Worm (Caenorhabditis elegans) whole organism, L1 larva: Measurements from ENCODE around the gene Y11D7A.5.

Experiments
- C34B4.2 ChIP-seq: sonication (generic microtip); optimal IDR thresholded peaks from 2 replicates; lab custom pipeline; 2017; ENCODE audit warnings: mild to moderate bottlenecking, missing genetic modification characterization, missing compliant biosample characterization
- F16B12.6 ChIP-seq: fragments of 150-350 bp; optimal IDR thresholded peaks from 2 replicates; lab custom pipeline; 2014; ENCODE audit warnings: missing biosample characterization, missing genetic modification characterization
- Y116A8C.19 ChIP-seq: sonication (generic microtip); optimal IDR thresholded peaks from 2 replicates; lab custom pipeline; 2016; ENCODE audit warnings: missing compliant biosample characterization, missing genetic modification characterization, borderline replicate concordance
- alr-1 ChIP-seq: fragments of 200-800 bp; sonication (Bioruptor generic); optimal IDR thresholded peaks from 2 replicates; lab custom pipeline; 2018; ENCODE audit warnings: borderline replicate concordance, mild to moderate bottlenecking, missing genetic modification characterization, missing compliant biosample characterization
- aly-2 ChIP-seq: fragments of 150-350 bp; optimal IDR thresholded peaks from 2 replicates; lab custom pipeline; 2014; ENCODE audit warnings: missing biosample characterization, missing genetic modification characterization
- ama-1 ChIP-seq: fragments of 150-350 bp; optimal IDR thresholded peaks from 2 replicates; lab custom pipeline; 2014
- blmp-1 ChIP-seq: fragments of 150-350 bp; optimal IDR thresholded peaks from 2 replicates; lab custom pipeline; 2014; ENCODE audit warnings: missing biosample characterization, missing genetic modification characterization
- ceh-63 ChIP-seq: fragments of 200-800 bp; sonication (Bioruptor generic); optimal IDR thresholded peaks from 2 replicates; lab custom pipeline; 2018; ENCODE audit warnings: mild to moderate bottlenecking, missing genetic modification characterization, missing compliant biosample characterization
- ceh-90 ChIP-seq: sonication (generic microtip); optimal IDR thresholded peaks from 2 replicates; lab custom pipeline; 2016; ENCODE audit warnings: missing genetic modification characterization, missing compliant biosample characterization
- dpl-1 ChIP-seq, 3 experiments: fragments of 150-350 bp in 2 of 3; sonication (generic microtip) in 1 of 3; optimal IDR thresholded peaks; 2 replicates each; lab custom pipeline; 2014 to 2017; ENCODE audit warnings: missing biosample characterization in 3 of 3, missing genetic modification characterization in 3 of 3, missing genetic modification reagents in 3 of 3
- dsc-1 ChIP-seq: sonication (generic microtip); optimal IDR thresholded peaks from 2 replicates; lab custom pipeline; 2016; ENCODE audit warnings: mild to moderate bottlenecking, missing genetic modification characterization, missing compliant biosample characterization
- efl-1 ChIP-seq, 4 experiments: fragments of 150-350 bp; optimal IDR thresholded peaks in 3 of 4; peaks in 1 of 4; 1 replicate in 1 of 4; 2 replicates in 3 of 4; lab custom pipeline; 2014; ENCODE audit warnings: missing biosample characterization in 2 of 4, missing genetic modification characterization in 2 of 4, missing genetic modification reagents in 2 of 4
- efl-3 ChIP-seq: fragments of 200-800 bp; sonication (Bioruptor generic); optimal IDR thresholded peaks from 2 replicates; lab custom pipeline; 2018; ENCODE audit warnings: mild to moderate bottlenecking, missing genetic modification characterization, missing compliant biosample characterization
- egl-13 ChIP-seq: sonication (generic microtip); optimal IDR thresholded peaks from 2 replicates; lab custom pipeline; 2016; ENCODE audit warnings: missing genotype, missing genetic modification reagents, missing genetic modification characterization, missing compliant biosample characterization
- egl-27 ChIP-seq, 2 experiments: fragments of 150-350 bp in 1 of 2; sonication (generic microtip); optimal IDR thresholded peaks; 3 replicates each; lab custom pipeline; 2017 to 2018; ENCODE audit warnings: missing biosample characterization in 2 of 2, missing genetic modification characterization in 2 of 2, missing genetic modification reagents in 2 of 2
- elt-2 ChIP-seq: sonication (generic microtip); optimal IDR thresholded peaks from 2 replicates; lab custom pipeline; 2016; ENCODE audit warnings: missing genetic modification characterization, mild to moderate bottlenecking, inconsistent platforms, missing compliant biosample characterization, missing genetic modification reagents
- elt-3 ChIP-seq, 6 experiments: fragments of 150-350 bp in 1 of 6; sonication (generic microtip); optimal IDR thresholded peaks; 2 replicates each; lab custom pipeline; 2017 to 2018; ENCODE audit warnings: missing biosample characterization in 6 of 6, missing genetic modification characterization in 6 of 6, inconsistent platforms in 1 of 6
- fos-1 ChIP-seq: fragments of 150-350 bp; optimal IDR thresholded peaks from 2 replicates; lab custom pipeline; 2014; ENCODE audit warnings: missing biosample characterization, missing genetic modification characterization
- grh-1 ChIP-seq: fragments of 200-800 bp; sonication (Bioruptor generic); IDR thresholded peaks from 2 replicates; pipeline ENCODE4 v1.3.6; 2022; ENCODE audit warnings: missing genetic modification reagents, missing genetic modification characterization, missing compliant biosample characterization
- hlh-4 ChIP-seq: sonication (generic microtip); optimal IDR thresholded peaks from 2 replicates; lab custom pipeline; 2016; ENCODE audit warnings: mild to moderate bottlenecking, missing genetic modification characterization, missing compliant biosample characterization
- lin-14 ChIP-seq: fragments of 200-800 bp; sonication (Bioruptor generic); optimal IDR thresholded peaks from 2 replicates; lab custom pipeline; 2018; ENCODE audit warnings: mild to moderate bottlenecking, missing genetic modification characterization, moderate library complexity, missing compliant biosample characterization
- lin-35 ChIP-seq, 2 experiments: fragments of 150-350 bp; optimal IDR thresholded peaks; 2 replicates each; lab custom pipeline; 2014; ENCODE audit warnings: missing biosample characterization in 2 of 2, missing genetic modification characterization in 2 of 2, missing genetic modification reagents in 2 of 2
- lir-3 ChIP-seq: sonication (generic microtip); optimal IDR thresholded peaks from 2 replicates; lab custom pipeline; 2016; ENCODE audit warnings: mild to moderate bottlenecking, missing genetic modification characterization, moderate library complexity, missing compliant biosample characterization; ENCODE audit not compliant: poor library complexity
- lsy-2 ChIP-seq, 2 experiments: fragments of 150-350 bp; optimal IDR thresholded peaks; 2 replicates each; lab custom pipeline; 2014; ENCODE audit warnings: missing biosample characterization in 2 of 2, missing genetic modification characterization in 2 of 2
- nhr-12 ChIP-seq: sonication (generic microtip); optimal IDR thresholded peaks from 2 replicates; lab custom pipeline; 2017; ENCODE audit warnings: missing biosample characterization, missing genetic modification characterization
- nhr-19 ChIP-seq: fragments of 200-800 bp; sonication (Bioruptor generic); conservative IDR thresholded peaks from 2 replicates; pipeline ENCODE4 v1.3.6; 2022; ENCODE audit warnings: missing genetic modification characterization, missing compliant biosample characterization
- nhr-28 ChIP-seq: fragments of 150-350 bp; optimal IDR thresholded peaks from 2 replicates; lab custom pipeline; 2014; ENCODE audit warnings: missing biosample characterization, missing genetic modification characterization
- nhr-76 ChIP-seq: sonication (generic microtip); optimal IDR thresholded peaks from 2 replicates; lab custom pipeline; 2017; ENCODE audit warnings: missing biosample characterization, missing genetic modification characterization
- nhr-84 ChIP-seq: sonication (generic microtip); optimal IDR thresholded peaks from 2 replicates; lab custom pipeline; 2017; ENCODE audit warnings: missing biosample characterization, missing genetic modification characterization
- nhr-85 ChIP-seq: sonication (generic microtip); peaks from one replicate; lab custom pipeline; 2016; ENCODE audit warnings: missing genetic modification characterization, inconsistent platforms, missing compliant biosample characterization
- pag-3 ChIP-seq: sonication (generic microtip); optimal IDR thresholded peaks from 2 replicates; lab custom pipeline; 2017; ENCODE audit warnings: missing genetic modification characterization, mild to moderate bottlenecking, missing compliant biosample characterization, antibody characterized with exemption, borderline replicate concordance; ENCODE audit not compliant: insufficient read depth
- pax-3 ChIP-seq: fragments of 200-800 bp; sonication (Bioruptor generic); optimal IDR thresholded peaks from 2 replicates; lab custom pipeline; 2018; ENCODE audit warnings: mild to moderate bottlenecking, missing genetic modification characterization, moderate library complexity, missing compliant biosample characterization
- rnt-1 ChIP-seq: sonication (generic microtip); optimal IDR thresholded peaks from 2 replicates; lab custom pipeline; 2016; ENCODE audit warnings: mild to moderate bottlenecking, missing genetic modification characterization, moderate library complexity, missing compliant biosample characterization
- snpc-4 ChIP-seq: fragments of 150-350 bp; optimal IDR thresholded peaks from 2 replicates; lab custom pipeline; 2014; ENCODE audit warnings: missing biosample characterization, missing genetic modification characterization
- sox-4 ChIP-seq: sonication (generic microtip); optimal IDR thresholded peaks from 2 replicates; lab custom pipeline; 2016; ENCODE audit warnings: missing genetic modification characterization, missing compliant biosample characterization
- tlp-1 ChIP-seq: fragments of 150-350 bp; optimal IDR thresholded peaks from 2 replicates; lab custom pipeline; 2014; ENCODE audit warnings: missing biosample characterization, missing genetic modification characterization
- unc-130 ChIP-seq: fragments of 150-350 bp; optimal IDR thresholded peaks from 2 replicates; lab custom pipeline; 2017; ENCODE audit warnings: missing biosample characterization, missing genetic modification characterization, inconsistent platforms
- unc-30 ChIP-seq: sonication (generic microtip); optimal IDR thresholded peaks from 2 replicates; lab custom pipeline; 2017; ENCODE audit warnings: missing biosample characterization, missing genetic modification characterization
- unc-62 ChIP-seq: fragments of 150-350 bp; optimal IDR thresholded peaks from 2 replicates; lab custom pipeline; 2014; ENCODE audit warnings: missing biosample characterization, missing genetic modification reagents, missing genetic modification characterization
- vab-15 ChIP-seq: sonication (generic microtip); optimal IDR thresholded peaks from 2 replicates; lab custom pipeline; 2017; ENCODE audit warnings: missing genotype, mild to moderate bottlenecking, missing genetic modification characterization, missing compliant biosample characterization
- zag-1 ChIP-seq: fragments of 150-350 bp; optimal IDR thresholded peaks from 2 replicates; lab custom pipeline; 2014; ENCODE audit warnings: missing biosample characterization, missing genetic modification characterization

Y11D7A.5 gene

ce11 chrIV:9215824-9216223 lies 29.5 kb downstream of the Y11D7A.5 start:
- TF ChIP-seq dsc-1 (peak; percentile 32), egl-13 (tag; lab: Kevin White, UChicago) (peak; percentile 27), egl-27 (tag; optimal IDR thresholded peaks at IDR 0.05; lab: Kevin White, UChicago) (no peak), unc-130 (tag; lab: Kevin White, UChicago) (no peak), efl-1 (optimal IDR thresholded peaks at IDR 0.05; lab: Kevin White, UChicago) (no peak), efl-1 (GFP tag; optimal IDR thresholded peaks at IDR 0.05 in 1 of 2; lab: Kevin White, UChicago) (no peak), vab-15 (tag; lab: Kevin White, UChicago) (no peak), lin-14 (GFP tag; lab: Kevin White, UChicago) (peak; percentile 33), sox-4 (tag; lab: Kevin White, UChicago) (no peak), lin-35 (GFP tag; optimal IDR thresholded peaks at IDR 0.05; lab: Kevin White, UChicago) (no peak), pax-3 (tag; lab: Kevin White, UChicago) (peak; percentile 31)

ce11 chrIV:9214823-9215222 lies 30.5 kb downstream of the Y11D7A.5 start:
- no peak for TF ChIP-seq hlh-4 (tag; lab: Kevin White, UChicago)
- no peak for TF ChIP-seq fos-1 (tag; lab: Kevin White, UChicago)
- no peak for TF ChIP-seq ama-1 (lab: Kevin White, UChicago)
- no peak for TF ChIP-seq lsy-2 (tag; optimal IDR thresholded peaks at IDR 0.05; lab: Kevin White, UChicago)
- TF ChIP-seq efl-1 (optimal IDR thresholded peaks at IDR 0.05; lab: Kevin White, UChicago), result no peak
- no peak for TF ChIP-seq efl-1 (GFP tag; optimal IDR thresholded peaks at IDR 0.05 in 1 of 2; lab: Kevin White, UChicago)
- no peak for TF ChIP-seq elt-2 (tag; lab: Kevin White, UChicago)
- no peak for TF ChIP-seq C34B4.2 (tag; lab: Kevin White, UChicago)
- TF ChIP-seq aly-2, result no peak
- TF ChIP-seq tlp-1 (tag; lab: Kevin White, UChicago), result no peak
- no peak for TF ChIP-seq vab-15 (tag; lab: Kevin White, UChicago)
- no peak for TF ChIP-seq unc-62 (GFP tag; lab: Kevin White, UChicago)
- no peak for TF ChIP-seq dsc-1
- no peak for TF ChIP-seq nhr-12 (tag; lab: Kevin White, UChicago)
- TF ChIP-seq ceh-90 (tag; lab: Kevin White, UChicago), result no peak
- no peak for TF ChIP-seq nhr-19 (GFP tag; lab: Robert Waterston, UW)
- no peak for TF ChIP-seq unc-30
- TF ChIP-seq elt-3 (tag; optimal IDR thresholded peaks at IDR 0.05; lab: Kevin White, UChicago), result no peak
- TF ChIP-seq zag-1 (tag; lab: Kevin White, UChicago), result no peak

ce11 chrIV:9212121-9212520 lies 33.2 kb downstream of the Y11D7A.5 start, which contains the start of gene C46C2.6:
TSS of gene C46C2.6 (plus strand) at chrIV:9212421.
- TF ChIP-seq lir-3 (tag; lab: Kevin White, UChicago) (no peak), efl-1 (optimal IDR thresholded peaks at IDR 0.05; lab: Kevin White, UChicago) (no peak), efl-1 (GFP tag; optimal IDR thresholded peaks at IDR 0.05 in 1 of 2; lab: Kevin White, UChicago) (peak in 1 of 2 experiments; percentile 34), rnt-1 (tag; lab: Kevin White, UChicago) (no peak), nhr-84 (no peak), Y116A8C.19 (tag; lab: Kevin White, UChicago) (no peak), nhr-85 (tag; lab: Kevin White, UChicago) (no peak), nhr-76 (tag; lab: Kevin White, UChicago) (no peak), pag-3 (tag; lab: Kevin White, UChicago) (no peak), F16B12.6 (tag; lab: Kevin White, UChicago) (no peak), blmp-1 (peak; percentile 40)

- TF ChIP-seq aly-2 (no peak), efl-1 (optimal IDR thresholded peaks at IDR 0.05; lab: Kevin White, UChicago) (no peak), efl-1 (GFP tag; optimal IDR thresholded peaks at IDR 0.05 in 1 of 2; lab: Kevin White, UChicago) (peak in 1 of 2 experiments; percentile 63)
Measured at ce11 chrIV:9210841-9211240, 34.5 kb downstream of the Y11D7A.5 start.

- TF ChIP-seq ceh-63 (GFP tag; lab: Kevin White, UChicago), result no peak
- no peak for TF ChIP-seq snpc-4 (tag; lab: Kevin White, UChicago)
- TF ChIP-seq grh-1 (GFP tag; lab: Robert Waterston, UW), result no peak
- TF ChIP-seq alr-1, result no peak
- no peak for TF ChIP-seq dpl-1 (GFP tag; optimal IDR thresholded peaks at IDR 0.05; lab: Kevin White, UChicago)
- no peak for TF ChIP-seq unc-130 (tag; lab: Kevin White, UChicago)
- no peak for TF ChIP-seq efl-3 (GFP tag; lab: Kevin White, UChicago)
- TF ChIP-seq nhr-28, result no peak
- TF ChIP-seq, all 84 proteins: peak for 0
Measured at ce11 chrIV:9199939-9200202, 45.5 kb downstream of the Y11D7A.5 start, which contains the start of gene wnk-1. TSS of gene wnk-1 (plus strand) at chrIV:9200103.
